Worm (Caenorhabditis elegans) whole organism, late embryonic: ENCODE results near the gene dct-6.

Experiments used
- Y22D7AL.16 ChIP-seq: sonication (generic microtip); optimal IDR thresholded peaks from 2 replicates; lab custom pipeline; 2016; ENCODE audit warnings: missing genetic modification characterization, missing compliant biosample characterization
- ceh-14 ChIP-seq: sonication (generic microtip); optimal IDR thresholded peaks from 2 replicates; lab custom pipeline; 2016; ENCODE audit warnings: missing genotype, missing genetic modification characterization, missing compliant biosample characterization
- ceh-19 ChIP-seq: fragments of 200-800 bp; sonication (Bioruptor generic); optimal IDR thresholded peaks from 2 replicates; lab custom pipeline; 2018; ENCODE audit warnings: mild to moderate bottlenecking, missing genetic modification characterization, missing compliant biosample characterization
- ceh-31 ChIP-seq: sonication (generic microtip); optimal IDR thresholded peaks from 2 replicates; lab custom pipeline; 2016; ENCODE audit warnings: missing genetic modification characterization, missing compliant biosample characterization
- ceh-34 ChIP-seq: sonication (generic microtip); optimal IDR thresholded peaks from 2 replicates; lab custom pipeline; 2016; ENCODE audit warnings: mild to moderate bottlenecking, missing genetic modification characterization, missing compliant biosample characterization
- ceh-45 ChIP-seq: fragments of 200-800 bp; sonication (Bioruptor generic); IDR thresholded peaks from 2 replicates; pipeline ENCODE4 v1.3.6; 2022; ENCODE audit warnings: missing genetic modification reagents, missing genetic modification characterization, missing compliant biosample characterization
- ceh-48 ChIP-seq: sonication (generic microtip); optimal IDR thresholded peaks from 2 replicates; lab custom pipeline; 2016; ENCODE audit warnings: missing genetic modification characterization, inconsistent platforms, missing compliant biosample characterization
- dve-1 ChIP-seq: sonication (generic microtip); optimal IDR thresholded peaks from 2 replicates; lab custom pipeline; 2017; ENCODE audit warnings: antibody characterized with exemption, mild to moderate bottlenecking, missing genetic modification characterization, missing compliant biosample characterization
- ets-4 ChIP-seq: sonication (generic microtip); optimal IDR thresholded peaks from 2 replicates; lab custom pipeline; 2016; ENCODE audit warnings: missing genetic modification characterization, missing compliant biosample characterization
- fkh-10 ChIP-seq: fragments of 150-350 bp; optimal IDR thresholded peaks from 2 replicates; lab custom pipeline; 2014; ENCODE audit warnings: missing biosample characterization, missing genetic modification reagents, missing genetic modification characterization
- hlh-13 ChIP-seq: fragments of 200-800 bp; sonication (Bioruptor generic); optimal IDR thresholded peaks from 2 replicates; lab custom pipeline; 2018; ENCODE audit warnings: mild to moderate bottlenecking, missing genetic modification characterization, missing compliant biosample characterization
- hlh-30 ChIP-seq: sonication (generic microtip); optimal IDR thresholded peaks from 2 replicates; lab custom pipeline; 2017; ENCODE audit warnings: antibody characterized with exemption, missing genetic modification characterization, missing compliant biosample characterization; ENCODE audit not compliant: insufficient read depth
- hlh-6 ChIP-seq: sonication (generic microtip); optimal IDR thresholded peaks from 2 replicates; lab custom pipeline; 2016; ENCODE audit warnings: missing genotype, missing genetic modification characterization, missing compliant biosample characterization
- lim-6 ChIP-seq: sonication (generic microtip); optimal IDR thresholded peaks from 2 replicates; lab custom pipeline; 2016; ENCODE audit warnings: missing genetic modification characterization, missing compliant biosample characterization
- lin-11 ChIP-seq: fragments of 200-800 bp; sonication (Bioruptor generic); optimal IDR thresholded peaks from 2 replicates; lab custom pipeline; 2018; ENCODE audit warnings: mild to moderate bottlenecking, missing genetic modification characterization, missing compliant biosample characterization
- nfya-1 ChIP-seq: sonication (generic microtip); optimal IDR thresholded peaks from 2 replicates; lab custom pipeline; 2017; ENCODE audit warnings: missing genetic modification characterization, mild to moderate bottlenecking, missing compliant biosample characterization, antibody characterized with exemption, moderate library complexity
- nhr-11 ChIP-seq: fragments of 150-350 bp; optimal IDR thresholded peaks from 2 replicates; lab custom pipeline; 2014; ENCODE audit warnings: missing biosample characterization, missing genetic modification characterization
- nhr-232 ChIP-seq: sonication (generic microtip); optimal IDR thresholded peaks from 2 replicates; lab custom pipeline; 2016; ENCODE audit warnings: missing genetic modification characterization, missing compliant biosample characterization
- pag-3 ChIP-seq: sonication (generic microtip); optimal IDR thresholded peaks from 2 replicates; lab custom pipeline; 2016; ENCODE audit warnings: missing compliant biosample characterization, missing genetic modification characterization, borderline replicate concordance
- pat-9 ChIP-seq: fragments of 200-800 bp; sonication (Bioruptor generic); optimal IDR thresholded peaks from 2 replicates; lab custom pipeline; 2018; ENCODE audit warnings: mild to moderate bottlenecking, missing genetic modification characterization, moderate library complexity, missing compliant biosample characterization
- pax-1 ChIP-seq: fragments of 150-350 bp; optimal IDR thresholded peaks from 2 replicates; lab custom pipeline; 2014; ENCODE audit warnings: missing biosample characterization, missing genetic modification characterization
- pha-2 ChIP-seq: sonication (generic microtip); optimal IDR thresholded peaks from 2 replicates; lab custom pipeline; 2017; ENCODE audit warnings: mild to moderate bottlenecking, missing genetic modification characterization, missing compliant biosample characterization
- pqm-1 ChIP-seq: sonication (generic microtip); optimal IDR thresholded peaks from 2 replicates; lab custom pipeline; 2016; ENCODE audit warnings: missing genetic modification characterization, missing compliant biosample characterization
- sox-2 ChIP-seq: fragments of 200-800 bp; sonication (Bioruptor generic); IDR thresholded peaks from 2 replicates; pipeline ENCODE4 v1.3.6; 2022; ENCODE audit warnings: missing genetic modification reagents, missing genetic modification characterization, missing compliant biosample characterization
- sox-4 ChIP-seq: sonication (generic microtip); optimal IDR thresholded peaks from 2 replicates; lab custom pipeline; 2017; ENCODE audit warnings: mild to moderate bottlenecking, missing genetic modification characterization, inconsistent platforms, missing compliant biosample characterization
- tbx-2 ChIP-seq: sonication (generic microtip); optimal IDR thresholded peaks from 2 replicates; lab custom pipeline; 2016; ENCODE audit warnings: missing genetic modification characterization, missing compliant biosample characterization

dct-6 gene

DNA sequence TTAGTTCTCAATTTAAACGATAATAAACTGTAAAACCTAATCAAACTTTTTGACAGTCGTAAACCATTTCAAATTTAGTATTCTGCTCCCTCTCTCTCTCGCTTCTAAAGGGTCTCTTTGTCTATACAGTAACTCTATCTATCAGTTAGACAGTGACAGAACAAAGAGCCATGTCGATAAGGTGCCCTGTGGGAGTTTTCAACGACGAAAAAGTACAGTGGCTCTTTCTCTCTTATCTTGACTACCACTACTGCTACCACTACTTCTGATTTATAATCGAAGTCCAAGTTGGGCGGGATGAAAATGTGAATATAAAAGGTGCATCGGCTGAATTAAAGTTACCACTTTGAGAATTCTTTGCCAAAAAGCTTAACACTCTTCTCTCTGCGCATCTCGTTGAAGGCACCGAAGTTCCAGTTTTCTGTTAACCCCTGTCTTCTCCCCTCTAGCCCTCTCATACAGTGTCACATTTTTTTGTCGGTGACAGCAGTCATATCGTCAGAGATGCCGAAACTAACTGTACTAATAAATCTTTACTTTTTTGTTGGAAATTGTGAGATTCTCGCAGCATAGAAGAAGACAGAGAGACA, 15.4 kb upstream of the dct-6 start:
- TF ChIP-seq hlh-13 (GFP tag; lab: Kevin White, UChicago), result no peak
- no peak for TF ChIP-seq pha-2 (tag; lab: Kevin White, UChicago)
- no peak for TF ChIP-seq ceh-31 (tag; lab: Kevin White, UChicago)
- no peak for TF ChIP-seq ceh-14
- TF ChIP-seq nhr-11 (tag; lab: Kevin White, UChicago), result no peak
- no peak for TF ChIP-seq fkh-10
- TF ChIP-seq nfya-1 (tag; lab: Kevin White, UChicago), result no peak
- TF ChIP-seq ceh-45 (GFP tag; lab: Robert Waterston, UW), result no peak
- TF ChIP-seq lim-6 (tag; lab: Kevin White, UChicago), result no peak
- TF ChIP-seq pqm-1, result no peak
- TF ChIP-seq pag-3 (tag; lab: Kevin White, UChicago), result no peak
- TF ChIP-seq nhr-232, result no peak
- TF ChIP-seq pat-9 (tag; lab: Kevin White, UChicago), result no peak
- TF ChIP-seq sox-2 (GFP tag; lab: Robert Waterston, UW), result no peak
- TF ChIP-seq sox-4 (tag; lab: Kevin White, UChicago), result no peak

DNA sequence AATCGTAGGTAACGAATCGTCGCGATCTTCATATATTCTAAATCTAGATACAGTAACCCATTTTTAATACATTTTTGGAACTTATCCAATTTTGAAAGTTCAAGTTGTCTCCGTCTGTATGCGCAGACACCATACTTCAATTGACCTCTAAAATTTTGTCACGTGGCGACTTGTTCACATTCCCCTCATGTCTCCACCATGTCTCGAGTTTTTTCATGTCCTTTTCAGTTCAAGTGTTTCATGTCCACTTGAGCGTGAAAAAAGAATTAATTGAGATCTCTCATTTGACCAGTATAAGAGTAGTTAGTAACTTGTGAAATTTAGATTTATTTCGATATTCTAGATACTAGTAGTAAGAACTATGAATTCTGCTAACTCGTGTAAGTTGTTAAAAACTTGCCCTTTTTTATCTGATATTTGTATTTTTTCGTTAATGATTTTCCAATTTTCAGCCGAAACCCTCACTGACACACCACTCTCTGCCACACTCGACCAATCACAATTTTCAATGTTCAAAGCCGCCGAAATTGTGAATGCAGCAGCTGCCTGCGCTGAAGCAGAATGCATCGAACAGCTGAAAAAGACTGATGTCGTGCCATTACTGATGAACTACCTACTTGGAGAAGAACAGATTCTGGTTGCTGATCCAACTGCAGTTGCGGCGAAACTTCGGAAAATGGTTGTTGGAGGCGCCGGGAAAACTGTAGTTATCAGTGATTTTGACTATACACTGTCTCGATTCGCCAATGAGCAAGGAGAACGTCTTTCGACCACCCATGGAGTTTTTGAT, 14.4 kb upstream of the dct-6 start:
- TF ChIP-seq pax-1 (tag; lab: Kevin White, UChicago), result no peak
- TF ChIP-seq hlh-30 (tag; lab: Kevin White, UChicago), result peak; percentile 30
- TF ChIP-seq dve-1 (tag; lab: Kevin White, UChicago), result no peak

ce11 chrIII:5953041-5953912, 12.9 kb upstream of the dct-6 start:
- no peak for TF ChIP-seq lin-11 (tag; lab: Kevin White, UChicago)
- TF ChIP-seq nhr-11 (tag; lab: Kevin White, UChicago), result no peak

ce11 chrIII:5953913-5954290, 12.3 kb upstream of the dct-6 start:
- no peak for TF ChIP-seq pha-2 (tag; lab: Kevin White, UChicago)
- peak; percentile 25 for TF ChIP-seq hlh-6 (tag; lab: Kevin White, UChicago)
- peak; percentile 13 for TF ChIP-seq tbx-2 (tag; lab: Kevin White, UChicago)

DNA sequence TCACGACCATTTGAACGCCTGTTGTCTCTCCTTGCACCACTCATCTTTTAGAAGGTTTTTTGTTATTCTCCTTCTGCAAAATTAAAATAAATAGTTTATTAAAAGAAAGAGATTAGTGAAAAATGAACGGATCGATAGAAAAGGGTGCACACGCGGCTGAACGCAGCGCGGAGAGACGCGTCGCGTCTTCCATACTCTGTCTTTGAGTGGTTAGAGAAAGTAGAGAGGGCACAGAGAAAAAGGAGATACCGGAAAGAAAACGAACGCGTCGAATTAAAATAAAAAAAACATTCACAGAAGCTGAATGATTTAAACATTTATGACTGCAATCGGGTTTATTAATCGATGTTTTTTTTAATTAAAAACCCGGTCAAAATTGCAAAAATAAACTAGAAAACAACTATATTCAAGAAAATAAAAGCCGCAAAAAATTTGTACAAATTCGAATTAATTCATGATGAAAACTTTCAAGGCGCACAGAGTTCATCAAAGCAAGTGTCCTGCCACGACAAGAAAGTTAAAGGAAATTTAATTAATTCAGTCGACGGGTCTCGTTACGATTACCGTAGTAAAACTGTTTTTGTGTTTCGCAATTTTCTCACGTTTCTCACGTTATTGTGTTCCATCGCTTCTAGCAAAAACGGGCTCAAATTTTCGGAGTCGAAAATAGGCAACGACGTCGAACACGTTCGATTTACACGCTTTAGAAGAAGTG, 7.9 kb upstream of the dct-6 start, which contains the start of the genes nono-1 and nop-1:
Gene nono-1, minus strand, starts transcription at position 75 of the 715 bp plus-strand sequence.
Gene nop-1, plus strand, starts transcription at position 551 of the 715 bp plus-strand sequence.
- TF ChIP-seq Y22D7AL.16 (tag; lab: Kevin White, UChicago) (no peak), ceh-19 (GFP tag; lab: Kevin White, UChicago) (no peak), nfya-1 (tag; lab: Kevin White, UChicago) (peak; percentile 65), ets-4 (tag; lab: Kevin White, UChicago) (peak; percentile 59), ceh-31 (tag; lab: Kevin White, UChicago) (peak; percentile 40), ceh-48 (tag; lab: Kevin White, UChicago) (peak; percentile 49), ceh-34 (tag; lab: Kevin White, UChicago) (peak; percentile 12), ceh-45 (GFP tag; lab: Robert Waterston, UW) (no peak)
